Fruit fly (Drosophila melanogaster) whole organism, prepupa: Measurements from ENCODE around the gene CG6204.

ENCODE experiments used
- CG10631 ChIP-seq: fragments of 200-800 bp; sonication (Bioruptor generic); optimal IDR thresholded peaks from 2 replicates; lab custom pipeline; 2016; ENCODE audit warnings: missing biosample characterization, missing genetic modification characterization
- CG6854 ChIP-seq: fragments of 200-800 bp; sonication (Bioruptor generic); optimal IDR thresholded peaks from 2 replicates; lab custom pipeline; 2017; ENCODE audit warnings: missing biosample characterization, mild to moderate bottlenecking, missing genetic modification characterization
- CG7368 ChIP-seq: fragments of 200-800 bp; sonication (Bioruptor generic); optimal IDR thresholded peaks from 3 replicates; lab custom pipeline; 2016; ENCODE audit warnings: missing biosample characterization, missing genetic modification characterization
- Ets21C ChIP-seq: fragments of 200-800 bp; sonication (Bioruptor generic); optimal IDR thresholded peaks from 3 replicates; lab custom pipeline; 2016; ENCODE audit warnings: missing biosample characterization, missing genetic modification characterization
- Hr38 ChIP-seq: sonication (Bioruptor generic); optimal IDR thresholded peaks from 2 replicates; lab custom pipeline; 2016; ENCODE audit warnings: missing biosample characterization, missing genetic modification characterization
- dsx ChIP-seq: fragments of 200-800 bp; optimal IDR thresholded peaks from 3 replicates; lab custom pipeline; 2019; ENCODE audit warnings: missing biosample characterization, mild to moderate bottlenecking, missing genetic modification characterization, moderate library complexity; ENCODE audit not compliant: poor library complexity, severe bottlenecking
- spab ChIP-seq: fragments of 200-800 bp; sonication (Bioruptor generic); optimal IDR thresholded peaks from 2 replicates; lab custom pipeline; 2017; ENCODE audit warnings: missing biosample characterization, mild to moderate bottlenecking, missing genetic modification characterization, missing genetic modification reagents
- svp ChIP-seq: fragments of 200-800 bp; sonication (Bioruptor generic); peaks from one replicate; lab custom pipeline; 2016; ENCODE audit warnings: missing biosample characterization, missing genetic modification characterization

- TF ChIP-seq Hr38 (no peak), CG6854 (GFP tag; lab: Kevin White, UChicago) (no peak), dsx (GFP tag; lab: Kevin White, UChicago) (no peak), CG10631 (GFP tag; lab: Kevin White, UChicago) (no peak), Ets21C (GFP tag; lab: Kevin White, UChicago) (no peak), spab (GFP tag; lab: Kevin White, UChicago) (no peak), CG7368 (GFP tag; lab: Kevin White, UChicago) (no peak), svp (GFP tag; lab: Kevin White, UChicago) (no peak)
These were observed 35.0 kb downstream of the CG6204 start, which contains the start of gene Acp95EF for dm6 chr3R:24228675-24229074.
